Fruit fly (Drosophila melanogaster): ENCODE measurements around the gene Sec61gamma.
A peak's percentile ranks its signal among the peaks of the same experiment; 100 is the strongest.

Gene Sec61gamma

dm6 chrX:19663196-19663858 lies 20.2 kb downstream of the Sec61gamma start (continued):
- peak; percentile 37; the same call in 1 of the 3 replicates for TF ChIP-seq dysf (GFP tag; IDR thresholded peaks at IDR 0.05)
- peak; percentile 37 for TF ChIP-seq Spps (tag; optimal IDR thresholded peaks at IDR 0.05)
- TF ChIP-seq wor (GFP tag; IDR thresholded peaks at IDR 0.05) = no peak
- peak; percentile 11 for TF ChIP-seq Chrac-16 (GFP tag; optimal IDR thresholded peaks at IDR 0.05)
- TF ChIP-seq Dip3 (GFP tag; optimal IDR thresholded peaks at IDR 0.05) = no peak
- TF ChIP-seq h (optimal IDR thresholded peaks at IDR 0.05) = no peak
- TF ChIP-seq cas (GFP tag; IDR thresholded peaks at IDR 0.05) = no peak
- no peak for TF ChIP-seq Atf6 (GFP tag; IDR thresholded peaks at IDR 0.05)
- TF ChIP-seq CG1529 (GFP tag; optimal IDR thresholded peaks at IDR 0.05) = peak; percentile 55
- peak; percentile 4 for TF ChIP-seq CG30431 (GFP tag; optimal IDR thresholded peaks at IDR 0.05)
- no peak for TF ChIP-seq ash1 (GFP tag; optimal IDR thresholded peaks at IDR 0.05)
- TF ChIP-seq lola (GFP tag; optimal IDR thresholded peaks at IDR 0.05) = peak in 1 of 3 experiments; percentile 65
- TF ChIP-seq grn (GFP tag; optimal IDR thresholded peaks at IDR 0.05) = no peak
- TF ChIP-seq mam (GFP tag; optimal IDR thresholded peaks at IDR 0.05) = no peak
- peak; percentile 36 for TF ChIP-seq CG15514 (GFP tag; optimal IDR thresholded peaks at IDR 0.05)
- no peak for TF ChIP-seq C15 (GFP tag; IDR thresholded peaks at IDR 0.05)
- no peak for TF ChIP-seq CG4360 (GFP tag; IDR thresholded peaks at IDR 0.05)
- TF ChIP-seq CG7271 (tag; optimal IDR thresholded peaks at IDR 0.05) = no peak
- peak; percentile 50 for TF ChIP-seq lab (GFP tag; optimal IDR thresholded peaks at IDR 0.05)
- no peak for TF ChIP-seq CTCF (GFP tag; optimal IDR thresholded peaks at IDR 0.05)
- no peak for TF ChIP-seq sim (GFP tag; IDR thresholded peaks at IDR 0.05)
- peak; percentile 43 for TF ChIP-seq CG14710 (tag; optimal IDR thresholded peaks at IDR 0.05)
- TF ChIP-seq Hr51 (GFP tag; optimal IDR thresholded peaks at IDR 0.05) = peak in 1 of 2 experiments; percentile 49
- no peak; the same call in 2 of the 3 replicates for TF ChIP-seq B-H1 (GFP tag; IDR thresholded peaks at IDR 0.05)
- no peak for TF ChIP-seq schlank (tag; optimal IDR thresholded peaks at IDR 0.05)
- no peak for TF ChIP-seq CG13624 (GFP tag; optimal IDR thresholded peaks at IDR 0.05)
- TF ChIP-seq CG12744 (GFP tag; optimal IDR thresholded peaks at IDR 0.05) = no peak
- no peak for TF ChIP-seq fd102C (GFP tag; optimal IDR thresholded peaks at IDR 0.05)
- no peak for TF ChIP-seq Doc2 (GFP tag; IDR thresholded peaks at IDR 0.05)
- TF ChIP-seq sisA (GFP tag; IDR thresholded peaks at IDR 0.05) = no peak
- no peak for TF ChIP-seq crol (GFP tag; IDR thresholded peaks at IDR 0.05)
- no peak for TF ChIP-seq HHEX (GFP tag; optimal IDR thresholded peaks at IDR 0.05)
- TF ChIP-seq maf-S (GFP tag; optimal IDR thresholded peaks at IDR 0.05) = no peak
- TF ChIP-seq ab (GFP tag; optimal IDR thresholded peaks at IDR 0.05) = peak; percentile 4
- TF ChIP-seq tx (GFP tag; optimal IDR thresholded peaks at IDR 0.05) = no peak
- peak; percentile 40 for TF ChIP-seq CG6254 (GFP tag; optimal IDR thresholded peaks at IDR 0.05)
- TF ChIP-seq pita (GFP tag; optimal IDR thresholded peaks at IDR 0.05) = no peak
- no peak for TF ChIP-seq emc (GFP tag; optimal IDR thresholded peaks at IDR 0.05)
- peak; percentile 59 for TF ChIP-seq phol (tag; optimal IDR thresholded peaks at IDR 0.05)
- TF ChIP-seq grau (tag; optimal IDR thresholded peaks at IDR 0.05) = peak; percentile 66
- TF ChIP-seq TFAM (GFP tag; optimal IDR thresholded peaks at IDR 0.05) = no peak
- no peak for TF ChIP-seq bab2 (GFP tag; optimal IDR thresholded peaks at IDR 0.05)
- TF ChIP-seq ase (GFP tag; IDR thresholded peaks at IDR 0.05) = no peak
- TF ChIP-seq Ets65A (GFP tag) = peak; percentile 66
- no peak for TF ChIP-seq Hmx (GFP tag; optimal IDR thresholded peaks at IDR 0.05)
- no peak for TF ChIP-seq z (GFP tag; IDR thresholded peaks at IDR 0.05)
- no peak for TF ChIP-seq her (GFP tag; optimal IDR thresholded peaks at IDR 0.05)
- TF ChIP-seq gcm (GFP tag; optimal IDR thresholded peaks at IDR 0.05) = no peak
- TF ChIP-seq CG2889 (GFP tag; IDR thresholded peaks at IDR 0.05) = no peak
- no peak for TF ChIP-seq vvl (GFP tag; IDR thresholded peaks at IDR 0.05)
- TF ChIP-seq gt (GFP tag; IDR thresholded peaks at IDR 0.05) = no peak
- no peak for TF ChIP-seq scrt (GFP tag; optimal IDR thresholded peaks at IDR 0.05)

Measured in whole organism, embryonic.